Fruit fly (Drosophila melanogaster) whole organism, embryonic: ENCODE measurements around the gene CG32452.

Source experiments
- Asciz ChIP-seq: fragments of 200-800 bp; sonication (Bioruptor generic); optimal IDR thresholded peaks from 2 replicates; lab custom pipeline; 2017; ENCODE audit warnings: missing biosample characterization, mild to moderate bottlenecking, missing genetic modification characterization, missing genetic modification reagents
- CG11085 ChIP-seq: fragments of 200-800 bp; sonication (Bioruptor generic); IDR thresholded peaks from 2 replicates; pipeline ENCODE4 v1.3.6; 2022; ENCODE audit warnings: missing biosample characterization, missing genetic modification characterization
- CG11398 ChIP-seq: fragments of 200-800 bp; sonication (Bioruptor generic); optimal IDR thresholded peaks from 2 replicates; lab custom pipeline; 2016; ENCODE audit warnings: missing biosample characterization, missing genetic modification characterization
- CG11504 ChIP-seq: fragments of 200-800 bp; sonication (Bioruptor generic); optimal IDR thresholded peaks from 3 replicates; lab custom pipeline; 2019; ENCODE audit warnings: missing biosample characterization, mild to moderate bottlenecking, missing genetic modification characterization, moderate library complexity
- CG12219 ChIP-seq: fragments of 200-800 bp; sonication (Bioruptor generic); optimal IDR thresholded peaks from 3 replicates; lab custom pipeline; 2018; ENCODE audit warnings: missing biosample characterization, mild to moderate bottlenecking, missing genetic modification characterization
- CG13894 ChIP-seq: fragments of 200-800 bp; sonication (Bioruptor generic); optimal IDR thresholded peaks from 3 replicates; lab custom pipeline; 2018; ENCODE audit warnings: missing biosample characterization, mild to moderate bottlenecking, missing genetic modification characterization, moderate library complexity
- CG1603 ChIP-seq: fragments of 200-800 bp; sonication (Bioruptor generic); optimal IDR thresholded peaks from 2 replicates; lab custom pipeline; 2019; ENCODE audit warnings: missing biosample characterization, mild to moderate bottlenecking, missing genetic modification characterization, moderate library complexity
- CG17328 ChIP-seq: fragments of 200-800 bp; sonication (Bioruptor generic); IDR thresholded peaks from 2 replicates; pipeline ENCODE4 v1.3.6; 2022; ENCODE audit warnings: missing biosample characterization, missing genetic modification characterization
- CG2199 ChIP-seq: fragments of 200-800 bp; sonication (Bioruptor generic); IDR thresholded peaks from 3 replicates; pipeline ENCODE4 v1.3.6; 2022; ENCODE audit warnings: missing biosample characterization, missing genetic modification characterization
- CG6654 ChIP-seq: fragments of 200-800 bp; sonication (Bioruptor generic); optimal IDR thresholded peaks from 2 replicates; lab custom pipeline; 2017; ENCODE audit warnings: missing biosample characterization, mild to moderate bottlenecking, missing genetic modification characterization
- CG6854 ChIP-seq: fragments of 200-800 bp; sonication (Bioruptor generic); optimal IDR thresholded peaks from 3 replicates; lab custom pipeline; 2017; ENCODE audit warnings: missing biosample characterization, mild to moderate bottlenecking, missing genetic modification characterization
- CG7786 ChIP-seq: fragments of 200-800 bp; sonication (Bioruptor generic); optimal IDR thresholded peaks from 2 replicates; lab custom pipeline; 2016; ENCODE audit warnings: missing biosample characterization, missing genetic modification characterization
- CG8281 ChIP-seq: fragments of 200-800 bp; sonication (Bioruptor generic); optimal IDR thresholded peaks from 2 replicates; lab custom pipeline; 2018; ENCODE audit warnings: missing biosample characterization, mild to moderate bottlenecking, missing genetic modification characterization, moderate library complexity
- CG9609 ChIP-seq: fragments of 200-800 bp; sonication (Bioruptor generic); optimal IDR thresholded peaks from 3 replicates; lab custom pipeline; 2016; ENCODE audit warnings: missing biosample characterization, missing genetic modification characterization
- CG9817 ChIP-seq: fragments of 200-800 bp; sonication (Bioruptor generic); optimal IDR thresholded peaks from 2 replicates; lab custom pipeline; 2018; ENCODE audit warnings: missing biosample characterization, mild to moderate bottlenecking, missing genetic modification characterization, moderate library complexity
- CG9932 ChIP-seq: fragments of 200-800 bp; sonication (Bioruptor generic); IDR thresholded peaks from 2 replicates; pipeline ENCODE4 v1.3.6; 2022; ENCODE audit warnings: missing biosample characterization, missing genetic modification characterization
- Dad ChIP-seq: fragments of 200-800 bp; sonication (Bioruptor generic); optimal IDR thresholded peaks from 3 replicates; lab custom pipeline; 2016; ENCODE audit warnings: missing biosample characterization, missing genetic modification characterization
- Dip3 ChIP-seq: fragments of 200-800 bp; sonication (Bioruptor generic); optimal IDR thresholded peaks from 3 replicates; lab custom pipeline; 2016; ENCODE audit warnings: missing biosample characterization, missing genetic modification characterization
- E2f2 ChIP-seq: fragments of 200-800 bp; sonication (Bioruptor generic); IDR thresholded peaks from 2 replicates; pipeline ENCODE4 v1.3.6; 2022; ENCODE audit warnings: missing biosample characterization, missing genetic modification characterization
- ERR ChIP-seq: fragments of 200-800 bp; sonication (Bioruptor generic); optimal IDR thresholded peaks from 2 replicates; lab custom pipeline; 2016; ENCODE audit warnings: missing biosample characterization, missing genetic modification characterization
- HLH54F ChIP-seq: fragments of 200-800 bp; sonication (Bioruptor generic); optimal IDR thresholded peaks from 3 replicates; lab custom pipeline; 2016; ENCODE audit warnings: missing biosample characterization, missing genetic modification characterization
- Kr ChIP-seq: fragments of 200-800 bp; sonication (Bioruptor generic); optimal IDR thresholded peaks from 2 replicates; lab custom pipeline; 2017; ENCODE audit warnings: missing biosample characterization, mild to moderate bottlenecking, missing genetic modification characterization
- MTF-1 ChIP-seq: fragments of 200-800 bp; sonication (Bioruptor generic); optimal IDR thresholded peaks from 2 replicates; lab custom pipeline; 2018; ENCODE audit warnings: missing biosample characterization, mild to moderate bottlenecking, missing genetic modification characterization, borderline replicate concordance
- Med ChIP-seq: fragments of 200-800 bp; sonication (Bioruptor generic); peaks from one replicate; lab custom pipeline; 2016; ENCODE audit warnings: missing biosample characterization, missing genetic modification characterization, mild to moderate bottlenecking, inconsistent platforms, moderate library complexity
- Mes4 ChIP-seq: fragments of 200-800 bp; sonication (Bioruptor generic); optimal IDR thresholded peaks from 2 replicates; lab custom pipeline; 2016; ENCODE audit warnings: missing biosample characterization, missing genetic modification characterization
- Nf-YB ChIP-seq: fragments of 200-800 bp; sonication (Bioruptor generic); optimal IDR thresholded peaks from 3 replicates; lab custom pipeline; 2019; ENCODE audit warnings: missing biosample characterization, mild to moderate bottlenecking, missing genetic modification characterization, moderate library complexity
- Sox100B ChIP-seq: fragments of 200-800 bp; sonication (Bioruptor generic); optimal IDR thresholded peaks from 3 replicates; lab custom pipeline; 2018; ENCODE audit warnings: missing biosample characterization, mild to moderate bottlenecking, missing genetic modification characterization
- Sry-β ChIP-seq: fragments of 200-800 bp; sonication (Bioruptor generic); optimal IDR thresholded peaks from 2 replicates; lab custom pipeline; 2018; ENCODE audit warnings: missing biosample characterization, mild to moderate bottlenecking, missing genetic modification characterization, moderate library complexity
- YL-1 ChIP-seq: fragments of 200-800 bp; sonication (Bioruptor generic); optimal IDR thresholded peaks from 3 replicates; lab custom pipeline; 2017; ENCODE audit warnings: missing biosample characterization, mild to moderate bottlenecking, missing genetic modification characterization
- amos ChIP-seq: fragments of 200-800 bp; sonication (Bioruptor generic); IDR thresholded peaks from 2 replicates; pipeline ENCODE4 v1.3.6; 2022; ENCODE audit warnings: missing biosample characterization, missing genetic modification characterization; ENCODE audit not compliant: partially characterized antibody
- ara ChIP-seq: fragments of 200-800 bp; sonication (Bioruptor generic); IDR thresholded peaks from 2 replicates; pipeline ENCODE4 v1.3.6; 2022; ENCODE audit warnings: missing biosample characterization, missing genetic modification characterization
- bbx ChIP-seq: fragments of 200-800 bp; sonication (Bioruptor generic); IDR thresholded peaks from 2 replicates; pipeline ENCODE4 v1.3.6; 2022; ENCODE audit warnings: missing biosample characterization, missing genetic modification characterization; ENCODE audit not compliant: partially characterized antibody
- ci ChIP-seq: fragments of 200-800 bp; sonication (Bioruptor generic); IDR thresholded peaks from 3 replicates; pipeline ENCODE4 v1.3.6; 2022; ENCODE audit warnings: missing biosample characterization, missing genetic modification characterization
- crc ChIP-seq: fragments of 200-800 bp; sonication (Bioruptor generic); optimal IDR thresholded peaks from 2 replicates; lab custom pipeline; 2016; ENCODE audit warnings: missing biosample characterization, missing genetic modification characterization
- croc ChIP-seq: fragments of 200-800 bp; sonication (Bioruptor generic); conservative IDR thresholded peaks from 3 replicates; pipeline ENCODE4 v1.3.6; 2022; ENCODE audit warnings: missing biosample characterization, missing genetic modification characterization
- dmrt99B ChIP-seq: fragments of 200-800 bp; sonication (Bioruptor generic); optimal IDR thresholded peaks from 2 replicates; lab custom pipeline; 2018; ENCODE audit warnings: missing biosample characterization, mild to moderate bottlenecking, missing genetic modification characterization, moderate library complexity
- kni ChIP-seq: fragments of 200-800 bp; sonication (Bioruptor generic); optimal IDR thresholded peaks from 3 replicates; lab custom pipeline; 2017; ENCODE audit warnings: mild to moderate bottlenecking, missing biosample characterization, missing genetic modification reagents, missing genetic modification characterization
- maf-S ChIP-seq: fragments of 200-800 bp; sonication (Bioruptor generic); optimal IDR thresholded peaks from 2 replicates; lab custom pipeline; 2016; ENCODE audit warnings: missing biosample characterization, missing genetic modification characterization
- mirr ChIP-seq: fragments of 200-800 bp; sonication (Bioruptor generic); optimal IDR thresholded peaks from 3 replicates; lab custom pipeline; 2018; ENCODE audit warnings: missing biosample characterization, mild to moderate bottlenecking, missing genetic modification characterization
- nerfin-1 ChIP-seq: fragments of 200-800 bp; sonication (Bioruptor generic); optimal IDR thresholded peaks from 3 replicates; lab custom pipeline; 2019; ENCODE audit warnings: missing biosample characterization, mild to moderate bottlenecking, missing genetic modification characterization, moderate library complexity
- odd ChIP-seq: fragments of 200-800 bp; sonication (Bioruptor generic); optimal IDR thresholded peaks from 2 replicates; lab custom pipeline; 2017; ENCODE audit warnings: missing biosample characterization, mild to moderate bottlenecking, missing genetic modification characterization
- pb ChIP-seq: fragments of 200-800 bp; sonication (Bioruptor generic); optimal IDR thresholded peaks from 3 replicates; lab custom pipeline; 2016; ENCODE audit warnings: missing biosample characterization, missing genetic modification characterization
- pfk ChIP-seq: fragments of 200-800 bp; sonication (Bioruptor generic); optimal IDR thresholded peaks from 2 replicates; lab custom pipeline; 2018; ENCODE audit warnings: missing biosample characterization, mild to moderate bottlenecking, missing genetic modification characterization, moderate library complexity
- pita ChIP-seq: fragments of 200-800 bp; sonication (Bioruptor generic); optimal IDR thresholded peaks from 2 replicates; lab custom pipeline; 2017; ENCODE audit warnings: missing biosample characterization, mild to moderate bottlenecking, missing genetic modification characterization
- toy ChIP-seq: fragments of 200-800 bp; sonication (Bioruptor generic); IDR thresholded peaks from 2 replicates; pipeline ENCODE4 v1.3.6; 2022; ENCODE audit warnings: missing biosample characterization, missing genetic modification characterization
- vvl ChIP-seq: fragments of 200-800 bp; sonication (Bioruptor generic); IDR thresholded peaks from 2 replicates; pipeline ENCODE4 v1.3.6; 2022; ENCODE audit warnings: missing biosample characterization, missing genetic modification characterization
- zen ChIP-seq: fragments of 200-800 bp; sonication (Bioruptor generic); optimal IDR thresholded peaks from 3 replicates; lab custom pipeline; 2018; ENCODE audit warnings: missing biosample characterization, mild to moderate bottlenecking, missing genetic modification characterization, moderate library complexity
- zen2 ChIP-seq: fragments of 200-800 bp; sonication (Bioruptor generic); IDR thresholded peaks from 3 replicates; pipeline ENCODE4 v1.3.6; 2022; ENCODE audit warnings: missing biosample characterization, missing genetic modification characterization; ENCODE audit not compliant: partially characterized antibody

Gene CG32452

DNA sequence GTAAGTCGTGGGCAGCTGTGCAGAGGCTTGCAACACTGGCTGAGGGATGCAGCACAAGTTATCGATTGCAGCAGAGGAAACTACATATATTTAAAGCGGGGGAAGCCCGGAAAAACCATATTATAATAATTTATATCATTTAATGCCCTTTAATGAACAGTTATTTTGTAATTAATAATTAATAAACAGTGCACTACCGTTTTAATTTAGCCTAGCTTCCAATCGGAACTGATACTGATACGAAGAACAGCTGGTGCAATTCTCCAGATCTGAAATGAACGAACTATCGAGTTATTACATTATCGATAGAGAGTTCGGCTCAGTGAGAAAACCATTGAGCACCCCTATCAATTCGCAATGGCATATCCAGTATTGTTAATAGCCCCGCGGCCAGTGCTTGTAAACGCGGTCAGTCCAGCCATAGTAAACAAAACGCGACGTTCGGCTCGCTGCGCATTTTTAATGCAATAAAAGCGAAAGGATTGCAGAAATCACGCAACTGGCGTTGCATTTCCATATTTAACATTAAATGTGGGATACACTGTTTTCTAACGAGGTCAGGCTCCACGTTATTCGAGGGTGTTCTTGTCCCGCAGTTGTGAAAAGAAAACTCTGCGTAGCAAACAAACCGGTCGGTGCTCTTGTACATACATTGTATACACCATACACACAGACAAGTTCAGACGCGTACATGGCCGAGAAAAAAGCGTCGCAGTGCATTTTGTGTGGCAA lies 24.0 kb downstream of the CG32452 start, which contains the start of gene CG7369 (continued):
- TF ChIP-seq nerfin-1 (tag; lab: Kevin White, UChicago) (peak; percentile 69), MTF-1 (GFP tag; lab: Kevin White, UChicago) (peak; percentile 37), CG6654 (GFP tag; lab: Kevin White, UChicago) (peak; percentile 54), mirr (GFP tag; lab: Kevin White, UChicago) (peak; percentile 61), zen2 (GFP tag; lab: Robert Waterston, UW) (peak; percentile 34; the same call in 1 of the 3 replicates), pita (no peak), Dip3 (peak; percentile 89), ci (GFP tag; lab: Robert Waterston, UW) (peak; percentile 78), Asciz (GFP tag; lab: Kevin White, UChicago) (peak; percentile 5), maf-S (GFP tag; lab: Kevin White, UChicago) (peak; percentile 4), Kr (peak; percentile 28), CG9817 (peak; percentile 86), toy (peak; percentile 51; the same call in 1 of the 2 replicates), Med (GFP tag; lab: Kevin White, UChicago) (peak; percentile 95), HLH54F (peak; percentile 88), CG11085 (GFP tag; lab: Robert Waterston, UW) (no peak; the same call in none of the 2 replicates), Sox100B (GFP tag; lab: Kevin White, UChicago) (peak; percentile 81), dmrt99B (tag; lab: Kevin White, UChicago) (peak; percentile 76), crc (GFP tag; lab: Kevin White, UChicago) (peak; percentile 60), odd (GFP tag; lab: Kevin White, UChicago) (peak; percentile 78), pfk (no peak), zen (tag; lab: Kevin White, UChicago) (peak; percentile 80), CG12219 (GFP tag; lab: Kevin White, UChicago) (peak; percentile 33), CG11398 (GFP tag; lab: Kevin White, UChicago) (peak; percentile 71), croc (GFP tag; lab: Robert Waterston, UW) (peak; percentile 67), CG11504 (tag; lab: Kevin White, UChicago) (peak; percentile 82), CG7786 (GFP tag; lab: Kevin White, UChicago) (peak; percentile 77), CG9932 (GFP tag; lab: Robert Waterston, UW) (peak; percentile 91), CG9609 (GFP tag; lab: Kevin White, UChicago) (peak; percentile 63), ERR (GFP tag; lab: Kevin White, UChicago) (peak; percentile 61), vvl (GFP tag; lab: Robert Waterston, UW) (peak; percentile 82), CG2199 (GFP tag; lab: Robert Waterston, UW) (0 out of 3 replicates have a peak, but pooled peaks have one; percentile 8), CG17328 (GFP tag; lab: Robert Waterston, UW) (peak; percentile 63), CG6854 (GFP tag; lab: Kevin White, UChicago) (peak; percentile 24), kni (GFP tag; lab: Kevin White, UChicago) (peak; percentile 64), pb (GFP tag; lab: Kevin White, UChicago) (peak; percentile 54), Dad (GFP tag; lab: Kevin White, UChicago) (peak; percentile 80), Mes4 (GFP tag; lab: Kevin White, UChicago) (no peak), Sry-β (peak; percentile 81), CG1603 (peak; percentile 30), YL-1 (GFP tag; lab: Kevin White, UChicago) (peak; percentile 74), E2f2 (GFP tag; lab: Robert Waterston, UW) (peak; percentile 68), CG13894 (peak; percentile 81), ara (peak; percentile 67), Nf-YB (GFP tag; lab: Kevin White, UChicago) (peak; percentile 32), CG8281 (tag; lab: Kevin White, UChicago) (peak; percentile 33), bbx (peak; percentile 24; the same call in 1 of the 2 replicates), amos (GFP tag; lab: Robert Waterston, UW) (peak; percentile 63)
